Worm (Caenorhabditis elegans) whole organism, dauer: ENCODE measurements around the gene F15G9.5.

Experiments used
- unc-62 ChIP-seq: sonication (generic microtip); optimal IDR thresholded peaks from 2 replicates; lab custom pipeline; 2017; ENCODE audit warnings: missing biosample characterization, missing genetic modification reagents, missing genetic modification characterization

The F15G9.5 gene

DNA sequence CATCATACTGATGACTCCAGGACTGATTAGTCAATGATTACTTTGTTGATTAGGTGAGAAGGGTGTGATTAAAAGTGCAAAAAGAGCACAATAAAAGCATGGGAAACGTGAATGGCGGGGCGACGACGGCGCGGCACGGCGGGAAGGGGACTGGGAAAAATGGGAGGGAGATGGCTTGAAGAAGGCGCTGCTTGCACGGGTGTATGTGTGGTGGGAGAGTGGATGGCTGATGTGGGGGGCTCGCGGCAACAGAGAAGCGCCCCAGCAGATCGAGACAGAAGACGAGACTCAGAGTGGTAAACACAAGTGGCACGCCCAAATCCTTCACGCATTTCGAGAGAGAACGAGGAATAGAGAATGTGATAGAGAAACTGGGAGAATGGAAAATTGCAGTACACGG, at the start of gene F15G9.5:
TSS of gene F15G9.5 (minus strand) at position 159 of the 400 bp plus-strand sequence.
- TF ChIP-seq unc-62 (GFP tag; lab: Kevin White, UChicago), result no peak

DNA sequence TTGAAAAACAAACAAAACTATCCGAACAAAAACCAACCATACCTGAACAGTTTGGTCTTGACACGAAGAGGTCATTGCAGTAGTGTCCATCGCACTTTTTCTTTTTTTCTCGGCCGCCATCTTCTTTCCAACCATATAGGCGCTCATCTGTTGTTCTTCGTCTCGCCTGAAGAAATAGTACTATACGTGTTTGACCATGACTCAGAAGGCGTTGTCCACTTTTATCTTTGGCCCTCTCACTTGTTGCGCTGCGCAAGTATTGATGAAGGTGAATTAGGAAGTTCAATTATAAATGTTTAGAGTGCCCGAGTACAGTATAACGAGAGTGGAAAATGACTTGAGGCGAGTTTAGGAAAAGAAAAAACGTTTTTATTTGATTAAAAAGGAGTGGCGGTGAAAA, 48.2 kb upstream of the F15G9.5 start:
- TF ChIP-seq unc-62 (GFP tag; lab: Kevin White, UChicago), result no peak

DNA sequence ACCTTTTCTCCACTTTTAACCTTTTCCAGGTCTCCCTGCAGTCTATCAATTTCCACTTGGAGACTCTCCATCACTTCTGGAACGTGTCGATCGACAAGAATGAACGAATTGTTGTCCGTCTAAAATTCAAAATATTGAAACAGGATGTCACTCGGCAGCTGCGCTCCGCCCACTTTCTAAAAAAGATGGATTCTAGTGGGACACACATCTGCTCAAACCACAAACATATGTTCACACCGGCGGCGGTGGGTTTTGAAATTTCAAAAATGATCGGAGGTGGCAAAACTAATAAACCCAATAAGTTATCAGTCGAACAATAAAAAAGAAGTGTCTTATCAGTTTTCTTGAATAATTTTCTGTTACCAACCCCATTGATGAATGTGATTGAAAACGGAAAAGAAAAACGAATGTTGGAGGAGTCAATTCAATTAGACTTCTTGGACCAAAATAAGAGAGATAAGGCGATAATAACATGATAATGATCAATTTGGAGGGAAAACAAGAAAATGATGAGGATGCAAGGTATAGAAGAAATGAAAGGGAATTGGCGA, 44.8 kb upstream of the F15G9.5 start:
- TF ChIP-seq unc-62 (GFP tag; lab: Kevin White, UChicago), result no peak

DNA sequence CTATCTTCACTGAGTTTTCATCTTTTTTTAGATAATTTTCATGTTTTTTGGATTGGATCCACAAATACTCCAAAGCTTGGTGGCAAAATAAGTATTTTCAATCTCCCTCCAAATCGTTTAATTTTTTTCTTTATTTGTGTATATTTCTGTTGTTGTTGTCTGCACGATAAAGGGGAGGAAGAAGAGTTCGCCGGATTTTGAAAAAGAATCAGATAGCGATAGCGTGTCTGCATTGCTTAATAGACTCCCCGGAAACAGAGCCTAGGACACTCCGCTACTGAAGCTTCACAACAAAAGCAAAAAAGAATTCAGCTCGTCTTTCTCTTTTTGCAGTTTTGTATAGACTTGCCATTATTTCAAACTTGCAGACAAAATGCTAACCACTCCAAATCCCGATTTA, 39.8 kb upstream of the F15G9.5 start, which contains the start of gene T09B9.5:
TSS of gene T09B9.5 (plus strand) at position 301 of the 400 bp plus-strand sequence.
- TF ChIP-seq unc-62 (GFP tag; lab: Kevin White, UChicago), result no peak

DNA sequence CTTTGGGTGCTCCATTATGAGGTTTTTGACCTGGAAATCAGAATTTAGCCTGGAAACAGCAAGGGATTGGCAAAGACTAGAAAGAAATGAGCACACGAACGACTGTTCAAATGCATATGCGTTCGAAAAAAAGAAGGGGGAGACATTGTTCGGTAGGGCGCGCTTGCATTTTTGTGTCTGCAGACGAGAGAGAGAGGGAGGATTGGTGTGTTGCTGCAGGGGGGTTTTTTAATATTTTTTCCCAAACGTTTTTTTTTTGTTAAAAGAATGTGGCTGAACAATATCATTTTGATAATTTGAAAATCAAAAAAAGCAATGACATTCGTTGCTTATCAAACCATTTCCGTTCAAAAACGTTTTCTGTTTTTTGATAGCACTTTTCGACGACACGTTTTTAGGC, 36.6 kb upstream of the F15G9.5 start, which contains the start of gene T09B9.4:
TSS of gene T09B9.4 (minus strand) at position 30 of the 400 bp plus-strand sequence.
- TF ChIP-seq unc-62 (GFP tag; lab: Kevin White, UChicago), result no peak

DNA sequence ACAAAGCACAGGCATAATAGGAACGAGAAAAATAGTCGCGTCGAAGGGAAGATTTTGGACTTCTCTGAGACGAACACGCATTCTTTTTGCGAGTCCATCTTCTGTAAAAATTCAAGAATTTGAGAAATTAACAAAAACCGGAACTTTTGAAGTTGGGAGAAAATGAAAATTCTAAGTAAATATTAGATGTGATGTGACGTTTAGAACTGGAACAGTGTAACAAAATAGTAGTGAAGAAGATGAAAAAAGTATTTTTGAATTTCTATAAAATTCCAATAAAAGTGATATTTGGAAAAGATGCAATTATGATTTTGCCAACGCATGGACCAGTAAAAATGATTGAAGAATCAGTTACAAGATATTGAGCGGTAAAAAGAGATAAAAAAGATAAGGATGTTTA, 27.1 kb upstream of the F15G9.5 start, which contains the start of gene slc-17.9:
TSS of gene slc-17.9 (minus strand) at position 101 of the 400 bp plus-strand sequence.
- TF ChIP-seq unc-62 (GFP tag; lab: Kevin White, UChicago), result no peak

DNA sequence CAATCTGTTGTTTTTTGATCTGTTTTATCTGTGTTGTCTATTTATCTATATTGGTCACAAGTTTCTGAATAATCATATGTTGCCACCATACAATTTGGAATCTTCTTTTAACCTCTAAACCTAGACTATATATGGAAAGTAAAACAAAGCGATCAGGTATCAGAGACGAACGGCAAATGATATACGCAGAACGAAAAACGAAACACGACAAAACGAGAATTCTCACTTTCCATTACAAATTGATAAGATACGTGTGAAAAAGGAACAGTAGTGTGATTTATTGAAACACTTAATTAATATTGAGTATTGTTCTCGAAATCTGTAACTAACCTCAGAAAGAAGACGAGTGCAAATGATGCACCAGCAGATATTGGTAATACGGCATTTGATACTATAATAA, 26.2 kb upstream of the F15G9.5 start:
- TF ChIP-seq unc-62 (GFP tag; lab: Kevin White, UChicago), result no peak

DNA sequence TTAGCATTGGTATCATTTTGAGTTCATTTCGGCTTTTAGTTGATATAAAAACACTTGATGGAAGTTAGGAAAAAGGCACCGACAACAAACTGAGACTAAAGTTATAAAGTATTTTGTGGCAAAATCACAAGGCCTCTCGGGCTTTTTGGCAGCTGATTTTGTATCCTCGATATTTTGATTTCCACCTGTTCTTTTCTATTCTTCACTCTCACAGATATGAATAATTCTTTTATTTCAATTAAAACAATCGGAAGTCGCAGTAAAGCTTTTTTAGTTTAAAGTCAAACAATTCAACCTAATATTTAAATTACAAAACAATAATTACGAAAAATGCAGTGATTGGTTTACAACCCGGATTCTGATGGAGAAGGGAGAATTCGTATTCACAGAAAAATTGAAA, 23.6 kb upstream of the F15G9.5 start, which contains the start of gene T09B9.3:
TSS of gene T09B9.3 (minus strand) at position 101 of the 400 bp plus-strand sequence.
- TF ChIP-seq unc-62 (GFP tag; lab: Kevin White, UChicago), result no peak

DNA sequence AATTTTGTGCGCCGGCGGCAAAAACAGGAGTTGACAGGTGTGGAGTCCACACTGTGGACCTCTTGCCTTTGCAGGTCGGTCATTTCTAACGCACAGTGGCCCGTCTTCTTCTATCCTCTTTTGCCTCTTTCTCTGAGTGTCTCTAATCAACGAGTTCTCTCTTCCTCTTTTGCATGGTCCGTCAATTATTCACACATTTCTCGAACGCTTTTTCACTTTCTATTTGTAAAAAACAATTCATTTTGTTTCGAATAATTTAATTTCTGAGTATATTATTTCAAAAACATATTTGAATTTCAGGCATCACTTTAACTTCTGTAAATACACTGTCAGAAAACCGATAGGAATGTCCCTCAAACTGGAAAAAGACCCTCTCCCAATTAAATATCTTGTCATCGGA, 19.3 kb upstream of the F15G9.5 start, which contains the start of gene T09B9.1:
TSS of gene T09B9.1 (plus strand) at position 301 of the 400 bp plus-strand sequence.
- no peak for TF ChIP-seq unc-62 (GFP tag; lab: Kevin White, UChicago)

DNA sequence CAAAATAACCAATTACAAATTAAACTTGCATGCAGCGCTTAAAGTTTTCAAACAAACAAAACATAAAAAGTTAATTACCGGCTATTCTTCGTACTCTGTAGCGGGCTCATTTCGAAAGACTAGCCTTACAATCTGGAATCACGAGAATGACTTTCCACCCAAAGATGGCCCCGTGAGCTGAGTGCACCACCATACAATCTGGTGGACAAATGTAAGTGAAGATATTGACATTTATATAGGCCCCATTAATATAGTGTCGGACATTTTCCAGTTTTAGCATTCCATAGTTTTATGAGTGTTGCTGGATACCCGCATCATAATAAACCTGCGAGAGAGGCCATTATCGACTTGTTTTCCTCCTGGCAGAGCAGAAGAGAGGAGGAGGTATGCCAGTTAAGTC, 16.8 kb upstream of the F15G9.5 start:
- no peak for TF ChIP-seq unc-62 (GFP tag; lab: Kevin White, UChicago)

DNA sequence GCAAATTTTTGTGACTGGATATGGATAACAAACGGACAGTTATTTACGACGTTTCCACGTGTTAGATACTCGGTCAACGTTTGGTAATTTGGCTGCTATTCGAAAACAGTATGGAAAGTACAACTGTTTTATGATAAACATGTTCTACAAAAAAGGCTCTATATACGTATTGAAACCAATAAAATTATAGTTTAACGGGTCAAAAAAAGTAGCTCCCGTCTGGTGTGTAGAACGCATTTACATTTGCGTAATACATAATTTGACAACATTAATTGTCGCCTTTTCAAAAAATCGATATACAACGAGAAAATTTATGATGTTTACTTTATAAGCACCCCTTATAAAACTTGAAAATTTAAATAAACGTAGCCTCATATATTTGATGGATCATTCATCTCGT, 4.4 kb upstream of the F15G9.5 start:
- no peak for TF ChIP-seq unc-62 (GFP tag; lab: Kevin White, UChicago)

DNA sequence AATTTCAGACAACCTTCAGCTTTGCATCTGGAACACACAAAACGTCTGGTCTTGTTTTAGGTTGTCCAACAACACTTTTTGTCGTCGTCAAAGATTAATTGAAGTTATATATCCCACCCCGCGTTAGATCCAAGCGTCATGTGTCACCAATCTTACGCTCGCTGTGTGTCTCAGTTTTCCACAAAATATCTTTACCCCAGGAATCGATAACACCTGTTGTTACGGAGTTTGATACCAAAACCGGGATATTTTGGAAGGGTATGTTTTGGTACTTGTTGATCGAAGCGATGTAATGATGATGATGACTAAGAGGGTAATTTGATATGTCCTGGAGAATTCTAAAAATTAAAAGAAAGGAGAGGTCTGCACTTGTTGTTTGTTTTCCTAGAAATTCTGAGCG, 2.2 kb downstream of the F15G9.5 start:
- TF ChIP-seq unc-62 (GFP tag; lab: Kevin White, UChicago), result no peak

DNA sequence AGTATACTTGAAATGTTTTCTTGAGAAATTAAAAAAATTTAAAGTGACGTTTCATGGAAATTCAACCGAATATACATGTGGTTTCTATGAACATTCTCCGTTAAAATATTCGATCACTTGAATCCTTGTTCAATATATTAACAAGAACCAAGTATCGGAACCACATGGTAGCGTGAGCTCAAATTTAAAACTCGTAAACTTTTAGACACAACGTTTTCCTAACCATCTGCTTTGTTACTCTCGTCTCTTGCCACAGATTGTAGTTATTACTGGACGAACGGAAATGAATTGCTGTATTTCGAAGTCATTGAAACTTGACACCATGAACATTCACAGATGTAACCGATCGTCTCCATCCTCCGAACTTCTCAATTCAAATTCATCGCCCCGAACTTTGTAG, 18.6 kb downstream of the F15G9.5 start:
- TF ChIP-seq unc-62 (GFP tag; lab: Kevin White, UChicago), result no peak

DNA sequence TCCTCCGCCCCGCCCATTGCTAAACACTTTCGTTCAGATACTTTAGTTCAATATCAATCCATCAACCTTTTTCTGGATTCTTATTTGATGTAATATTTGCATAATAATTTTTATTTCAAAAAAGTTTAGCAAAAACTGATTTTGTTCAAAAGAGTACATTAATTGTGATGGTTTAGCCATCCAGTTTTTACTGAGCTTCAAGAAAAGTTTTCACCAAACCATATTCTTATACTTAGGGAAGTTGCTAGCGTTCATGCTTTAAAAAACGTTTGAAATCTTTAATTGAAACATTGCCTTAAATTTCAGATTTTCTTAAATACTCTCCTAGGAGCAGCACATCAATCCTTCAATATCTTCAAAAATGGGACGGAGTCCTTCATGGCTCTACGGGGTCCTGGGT, 20.4 kb downstream of the F15G9.5 start, which contains the start of gene him-4:
TSS of gene him-4 (plus strand) at position 301 of the 400 bp plus-strand sequence.
- TF ChIP-seq unc-62 (GFP tag; lab: Kevin White, UChicago), result no peak

DNA sequence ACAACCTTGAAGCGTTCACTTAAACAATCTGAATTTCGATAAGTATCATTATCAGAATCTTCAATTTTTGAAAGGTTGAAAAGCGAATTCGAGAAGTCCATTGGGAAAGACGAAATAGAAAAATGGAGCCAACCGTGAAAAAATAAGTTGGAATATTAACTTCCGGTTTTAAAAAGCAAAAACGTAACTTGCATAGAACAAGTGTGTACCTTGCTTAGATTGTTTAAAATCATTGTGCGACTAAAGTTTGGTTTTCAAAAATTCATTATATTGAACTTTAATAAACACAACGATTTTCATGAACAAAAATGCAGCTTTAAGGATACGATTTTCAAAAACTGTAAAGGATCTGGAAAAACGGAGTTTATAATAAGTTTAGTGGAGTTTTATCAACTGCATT, 24.1 kb downstream of the F15G9.5 start, which contains the start of gene F15G9.2:
TSS of gene F15G9.2 (minus strand) at position 101 of the 400 bp plus-strand sequence.
- no peak for TF ChIP-seq unc-62 (GFP tag; lab: Kevin White, UChicago)

DNA sequence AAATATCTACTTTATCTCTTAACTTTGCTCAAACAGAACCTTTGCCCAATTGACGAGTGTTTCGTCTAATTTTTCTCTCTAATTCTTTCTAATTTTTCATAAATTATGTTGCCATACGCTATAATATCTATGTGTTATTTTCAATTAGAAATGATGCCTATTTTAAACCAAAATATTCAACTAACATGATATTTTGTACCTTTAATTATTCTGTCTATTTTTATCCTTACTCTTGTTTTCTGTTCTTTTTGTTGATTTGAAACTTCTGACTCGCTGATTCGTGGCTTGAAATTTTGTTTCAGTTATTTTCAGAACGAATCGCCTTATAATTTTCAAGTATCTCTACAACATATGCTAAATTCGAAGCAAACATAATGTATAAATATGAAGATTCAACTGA, 28.2 kb downstream of the F15G9.5 start, which contains the start of gene F15G9.6:
TSS of gene F15G9.6 (plus strand) at position 301 of the 400 bp plus-strand sequence.
- TF ChIP-seq unc-62 (GFP tag; lab: Kevin White, UChicago), result no peak

DNA sequence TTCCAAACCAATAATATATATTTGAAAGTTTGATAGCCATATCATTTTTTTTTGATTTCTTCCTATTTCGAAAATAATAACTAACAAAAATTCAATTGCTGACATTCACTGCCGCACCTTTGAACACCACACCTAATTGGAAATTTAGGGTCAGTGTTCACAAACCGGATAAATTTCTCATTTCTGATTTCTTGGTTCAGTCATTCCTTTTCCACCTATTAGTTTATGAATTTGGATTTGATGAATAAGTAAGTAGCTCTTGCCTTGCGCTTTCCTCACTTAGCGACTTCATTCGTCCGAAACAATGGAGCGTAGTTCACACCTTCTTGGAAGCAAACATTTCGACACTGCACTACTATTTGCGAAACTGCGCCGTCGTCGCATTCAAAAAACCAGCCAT, 31.6 kb downstream of the F15G9.5 start, which contains the start of gene F15G9.1:
TSS of gene F15G9.1 (plus strand) at position 301 of the 400 bp plus-strand sequence.
- no peak for TF ChIP-seq unc-62 (GFP tag; lab: Kevin White, UChicago)
